Worm (Caenorhabditis elegans): ENCODE data around the gene srz-20.

DNA sequence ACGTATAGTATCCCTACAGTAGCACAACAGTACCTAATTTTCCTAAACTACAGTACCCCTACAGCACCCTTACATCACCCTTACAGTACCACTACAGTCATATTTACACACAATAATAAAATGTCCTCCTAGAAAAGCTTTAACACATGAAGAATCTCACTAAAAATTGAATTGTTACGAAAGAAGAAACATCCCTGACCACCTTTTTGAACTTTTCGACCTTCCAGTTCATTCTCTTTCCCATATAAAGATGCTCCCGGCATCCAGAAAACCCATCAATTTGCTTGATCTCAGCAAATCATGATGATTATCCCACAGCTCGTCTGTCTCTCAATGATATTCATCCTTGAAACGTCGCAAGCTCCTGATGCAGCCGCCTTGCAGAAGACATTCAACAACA is 10.8 kb upstream of the srz-20 start, which contains the start of gene F56D6.21:
- TF ChIP-seq him-1 (tag; optimal IDR thresholded peaks at IDR 0.05): no peak
- TF ChIP-seq dao-5 (tag; optimal IDR thresholded peaks at IDR 0.05): no peak
- no peak for TF ChIP-seq W03F9.2 (tag; optimal IDR thresholded peaks at IDR 0.05)
